Worm (Caenorhabditis elegans) whole organism, midembryonic: ENCODE results near the gene T04F8.7.

Source experiments
- T22C8.4 ChIP-seq: fragments of 200-800 bp; sonication (Bioruptor generic); IDR thresholded peaks from 2 replicates; pipeline ENCODE4 v1.3.6; 2022; ENCODE audit warnings: missing genetic modification characterization, missing compliant biosample characterization
- cog-1 ChIP-seq: sonication (generic microtip); optimal IDR thresholded peaks from 2 replicates; lab custom pipeline; 2016; ENCODE audit warnings: missing genetic modification characterization, missing compliant biosample characterization
- flt-1 ChIP-seq: fragments of 200-800 bp; sonication (Bioruptor generic); IDR thresholded peaks from 2 replicates; pipeline ENCODE4 v1.3.6; 2022; ENCODE audit warnings: missing genetic modification characterization, missing compliant biosample characterization
- klf-2 ChIP-seq: fragments of 200-800 bp; sonication (Bioruptor generic); conservative IDR thresholded peaks from 2 replicates; pipeline ENCODE4 v1.3.6; 2022; ENCODE audit warnings: missing genetic modification reagents, missing genetic modification characterization, missing compliant biosample characterization
- med-1 ChIP-seq: sonication (generic microtip); optimal IDR thresholded peaks from 2 replicates; lab custom pipeline; 2017; ENCODE audit warnings: missing genetic modification characterization, mild to moderate bottlenecking, missing compliant biosample characterization, antibody characterized with exemption, missing genetic modification reagents; ENCODE audit not compliant: insufficient read depth
- ref-1 ChIP-seq: fragments of 200-800 bp; sonication (Bioruptor generic); conservative IDR thresholded peaks from 2 replicates; pipeline ENCODE4 v1.3.6; 2022; ENCODE audit warnings: missing genetic modification reagents, missing genetic modification characterization, missing compliant biosample characterization
- tab-1 ChIP-seq: fragments of 200-800 bp; sonication (Bioruptor generic); IDR thresholded peaks from 2 replicates; pipeline ENCODE4 v1.3.6; 2022; ENCODE audit warnings: missing genetic modification characterization, missing compliant biosample characterization
- ztf-23 ChIP-seq: fragments of 200-800 bp; sonication (Bioruptor generic); IDR thresholded peaks from 2 replicates; pipeline ENCODE4 v1.3.6; 2022; ENCODE audit warnings: missing genetic modification reagents, missing genetic modification characterization, missing compliant biosample characterization
- ztf-29 ChIP-seq: fragments of 200-800 bp; sonication (Bioruptor generic); IDR thresholded peaks from 2 replicates; pipeline ENCODE4 v1.3.6; 2022; ENCODE audit warnings: missing genetic modification reagents, missing genetic modification characterization, missing compliant biosample characterization

T04F8.7 gene

ce11 chrX:11633278-11633677 is 47.5 kb downstream of the T04F8.7 start:
- TF ChIP-seq T22C8.4 (GFP tag; lab: Robert Waterston, UW), result no peak
- TF ChIP-seq klf-2 (GFP tag; lab: Robert Waterston, UW), result no peak
- TF ChIP-seq tab-1, result no peak
- no peak for TF ChIP-seq flt-1 (GFP tag; lab: Robert Waterston, UW)
- TF ChIP-seq ztf-23 (GFP tag; lab: Robert Waterston, UW), result no peak
- no peak for TF ChIP-seq med-1
- no peak for TF ChIP-seq ztf-29 (GFP tag; lab: Robert Waterston, UW)
- no peak for TF ChIP-seq ref-1 (GFP tag; lab: Robert Waterston, UW)
- TF ChIP-seq cog-1 (tag; lab: Kevin White, UChicago), result no peak

- no peak for TF ChIP-seq klf-2 (GFP tag; lab: Robert Waterston, UW)
- TF ChIP-seq med-1, result no peak
- no peak for TF ChIP-seq ref-1 (GFP tag; lab: Robert Waterston, UW)
- TF ChIP-seq ztf-29 (GFP tag; lab: Robert Waterston, UW), result no peak
- TF ChIP-seq flt-1 (GFP tag; lab: Robert Waterston, UW), result no peak
- no peak for TF ChIP-seq T22C8.4 (GFP tag; lab: Robert Waterston, UW)
- TF ChIP-seq ztf-23 (GFP tag; lab: Robert Waterston, UW), result no peak
- TF ChIP-seq cog-1 (tag; lab: Kevin White, UChicago), result no peak
- TF ChIP-seq tab-1, result no peak
Measured at ce11 chrX:11632107-11632506, 48.7 kb downstream of the T04F8.7 start, which contains the start of gene sto-6. Gene sto-6 (plus strand): TSS chrX:11632407.

ce11 chrX:11630499-11630898 is 50.3 kb downstream of the T04F8.7 start:
- TF ChIP-seq flt-1 (GFP tag; lab: Robert Waterston, UW), result no peak
- no peak for TF ChIP-seq klf-2 (GFP tag; lab: Robert Waterston, UW)
- TF ChIP-seq med-1, result no peak
- no peak for TF ChIP-seq ztf-23 (GFP tag; lab: Robert Waterston, UW)
- no peak for TF ChIP-seq cog-1 (tag; lab: Kevin White, UChicago)
- no peak for TF ChIP-seq ref-1 (GFP tag; lab: Robert Waterston, UW)
- no peak for TF ChIP-seq T22C8.4 (GFP tag; lab: Robert Waterston, UW)
- no peak for TF ChIP-seq tab-1
- no peak for TF ChIP-seq ztf-29 (GFP tag; lab: Robert Waterston, UW)

ce11 chrX:11628580-11628979 is 52.2 kb downstream of the T04F8.7 start, which contains the start of gene spp-30:
Gene spp-30 (minus strand): TSS chrX:11628680.
- TF ChIP-seq cog-1 (tag; lab: Kevin White, UChicago) (no peak), tab-1 (no peak), klf-2 (GFP tag; lab: Robert Waterston, UW) (no peak), flt-1 (GFP tag; lab: Robert Waterston, UW) (no peak), med-1 (no peak), T22C8.4 (GFP tag; lab: Robert Waterston, UW) (no peak)
